Worm (Caenorhabditis elegans) whole organism, L4/young adult: ENCODE results near the gene jmjd-3.3.

Experiments used
- W03F9.2 ChIP-seq: fragments of 150-350 bp; optimal IDR thresholded peaks from 2 replicates; lab custom pipeline; 2014; ENCODE audit warnings: missing biosample characterization, missing genetic modification characterization
- dao-5 ChIP-seq: sonication (generic microtip); optimal IDR thresholded peaks from 2 replicates; lab custom pipeline; 2016; ENCODE audit warnings: missing genotype, missing genetic modification characterization, moderate library complexity, missing compliant biosample characterization
- him-1 ChIP-seq: sonication (generic microtip); optimal IDR thresholded peaks from 2 replicates; lab custom pipeline; 2016; ENCODE audit warnings: missing genotype, missing genetic modification reagents, missing genetic modification characterization, missing compliant biosample characterization

Gene jmjd-3.3

DNA sequence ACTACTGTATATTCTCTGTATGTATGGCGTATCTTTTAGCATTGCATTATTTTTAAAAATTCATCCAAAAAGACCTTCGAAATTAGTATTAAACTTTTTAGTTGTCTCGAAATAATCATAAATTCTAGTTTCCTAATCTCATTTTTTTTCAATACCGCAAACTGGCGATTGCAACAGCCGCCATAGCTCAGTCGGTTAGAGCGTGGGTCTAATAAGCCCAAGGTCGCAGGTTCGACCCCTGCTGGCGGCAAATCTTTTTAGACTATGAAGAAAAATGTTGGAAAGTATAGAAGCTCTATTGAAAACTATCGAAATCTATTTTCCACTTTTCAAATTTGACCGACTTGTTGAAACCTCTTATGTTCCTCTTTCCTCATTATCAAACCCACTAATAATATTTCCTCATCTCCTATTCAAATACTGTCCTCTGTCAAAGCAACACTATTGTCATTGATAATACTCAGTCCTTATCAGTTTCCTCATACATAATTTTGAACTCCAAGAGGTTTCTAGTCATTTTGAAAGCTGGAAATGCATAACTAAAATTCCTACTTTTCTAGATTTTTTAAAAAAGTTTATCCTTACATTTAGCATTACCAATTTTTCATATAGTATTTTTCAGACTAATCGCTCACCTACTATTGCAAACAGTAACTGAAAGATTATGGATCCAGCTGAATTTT is at the start of gene jmjd-3.3:
Gene jmjd-3.3 (plus strand): TSS at position 633 of the 683 bp plus-strand sequence.
- no peak for TF ChIP-seq dao-5 (tag; lab: Kevin White, UChicago)
- TF ChIP-seq him-1 (tag; lab: Kevin White, UChicago), result no peak
- no peak for TF ChIP-seq W03F9.2 (tag; lab: Kevin White, UChicago)

DNA sequence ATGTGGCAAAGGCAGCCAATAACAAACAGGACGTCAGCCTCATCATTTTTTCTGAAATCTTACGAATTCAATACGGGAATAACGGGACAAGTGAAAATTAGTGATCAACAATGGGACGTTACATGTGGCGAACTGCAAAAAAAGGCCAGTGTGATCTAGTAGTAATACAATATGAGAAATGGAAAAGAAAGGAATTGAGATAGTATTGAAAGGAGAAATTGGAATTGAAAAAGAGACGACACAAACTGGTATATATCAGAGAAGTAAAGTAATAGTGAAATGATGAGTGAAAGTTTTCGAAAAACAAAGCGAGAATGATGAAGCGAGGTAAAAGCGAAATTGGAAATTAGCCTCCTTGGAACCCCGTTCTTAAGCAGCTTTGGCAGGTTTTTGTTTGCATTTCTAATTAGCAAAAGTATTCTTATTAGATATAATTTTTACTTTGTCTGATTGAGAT is 48.7 kb upstream of the jmjd-3.3 start, which contains the start of gene C49F8.3:
Gene C49F8.3 (minus strand): TSS at position 51 of the 457 bp plus-strand sequence.
- no peak for TF ChIP-seq dao-5 (tag; lab: Kevin White, UChicago)
- TF ChIP-seq him-1 (tag; lab: Kevin White, UChicago), result no peak
- no peak for TF ChIP-seq W03F9.2 (tag; lab: Kevin White, UChicago)

DNA sequence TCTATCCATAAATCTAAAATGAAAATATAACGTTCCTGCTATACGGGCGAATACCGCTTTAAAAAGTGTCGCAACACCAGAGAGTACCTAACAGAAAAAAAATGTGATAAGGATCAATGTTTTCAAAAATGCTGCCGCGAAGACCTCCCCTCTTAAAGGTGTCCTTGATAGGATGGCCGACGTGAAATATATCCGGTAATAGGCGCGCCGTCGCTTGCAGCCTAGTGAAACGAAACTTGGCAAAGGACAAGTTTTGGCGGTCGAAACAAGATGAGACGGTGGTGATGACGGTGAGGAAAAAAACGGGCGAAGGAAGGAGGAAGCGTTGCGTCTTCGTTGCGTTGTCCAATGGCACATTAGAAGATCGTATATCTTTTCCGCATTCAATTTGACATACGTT is 47.4 kb upstream of the jmjd-3.3 start:
- no peak for TF ChIP-seq dao-5 (tag; lab: Kevin White, UChicago)

DNA sequence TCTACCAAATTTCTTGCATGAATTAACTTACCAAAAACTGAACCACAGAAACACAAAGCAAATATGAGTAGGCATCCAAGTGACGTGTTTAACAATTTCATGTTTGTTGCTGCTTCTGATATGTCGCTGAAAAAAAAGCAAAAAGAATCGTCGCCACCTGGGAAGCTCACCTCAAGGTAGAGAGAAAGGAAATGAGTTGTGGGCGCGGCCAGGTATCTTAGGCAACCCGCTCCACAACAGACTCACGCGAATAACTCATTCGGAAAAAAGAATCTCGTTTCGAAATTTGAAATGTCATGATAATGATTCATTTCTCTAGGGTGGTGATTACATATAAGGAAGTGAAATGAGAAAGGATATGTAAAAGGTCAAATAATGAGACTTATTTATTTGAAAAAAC is 41.3 kb upstream of the jmjd-3.3 start, which contains the start of gene irld-2:
Gene irld-2 (minus strand): TSS at position 101 of the 400 bp plus-strand sequence.
- no peak for TF ChIP-seq him-1 (tag; lab: Kevin White, UChicago)

DNA sequence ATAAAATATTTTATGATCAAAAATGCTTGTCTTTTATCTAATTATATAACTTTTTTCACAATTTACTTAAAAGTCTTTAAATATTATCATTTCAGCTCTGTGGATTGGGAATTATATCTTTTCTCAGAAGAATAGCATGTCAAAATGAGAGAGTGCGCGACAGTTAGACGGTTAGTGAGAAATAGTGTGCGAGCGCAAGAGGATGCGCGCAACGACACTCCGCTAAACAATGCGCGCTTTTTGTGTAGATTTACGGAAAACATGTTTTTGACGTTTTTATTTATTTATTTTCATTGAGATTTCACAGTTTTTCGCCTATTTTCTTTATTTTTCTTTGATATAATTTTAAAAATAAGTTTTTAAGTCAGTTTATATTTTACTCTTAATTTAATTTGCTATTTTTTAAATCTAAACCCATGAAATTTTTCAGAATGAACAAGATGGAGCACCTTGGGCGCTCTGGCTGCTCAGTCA is 39.6 kb upstream of the jmjd-3.3 start, which contains the start of gene F02C12.3:
Gene F02C12.3 (plus strand): TSS at position 424 of the 474 bp plus-strand sequence.
- TF ChIP-seq W03F9.2 (tag; lab: Kevin White, UChicago) (peak; percentile 52), him-1 (tag; lab: Kevin White, UChicago) (no peak), dao-5 (tag; lab: Kevin White, UChicago) (no peak)

DNA sequence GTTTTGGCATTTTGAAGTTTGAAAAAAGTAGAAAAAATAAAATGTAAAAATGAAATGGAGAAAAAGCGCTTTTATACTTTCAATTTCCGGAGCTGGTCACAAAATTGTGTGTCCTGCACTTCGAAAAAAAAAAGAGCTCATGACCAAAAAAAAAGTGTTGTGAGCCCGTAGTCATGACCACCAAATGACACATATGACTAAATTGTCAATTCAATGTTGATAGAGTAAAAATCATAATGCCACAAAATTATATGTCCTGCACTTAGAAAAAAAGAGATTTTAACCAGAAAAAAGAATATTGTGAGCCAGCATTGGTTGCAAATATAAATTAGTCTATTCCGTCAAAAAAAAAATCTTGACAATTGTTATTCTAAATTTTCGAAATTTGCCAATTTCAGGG is 37.0 kb upstream of the jmjd-3.3 start, which contains the start of gene F02C12.2:
Gene F02C12.2 (minus strand): TSS at position 101 of the 400 bp plus-strand sequence.
- TF ChIP-seq W03F9.2 (tag; lab: Kevin White, UChicago) (no peak), dao-5 (tag; lab: Kevin White, UChicago) (no peak), him-1 (tag; lab: Kevin White, UChicago) (no peak)

DNA sequence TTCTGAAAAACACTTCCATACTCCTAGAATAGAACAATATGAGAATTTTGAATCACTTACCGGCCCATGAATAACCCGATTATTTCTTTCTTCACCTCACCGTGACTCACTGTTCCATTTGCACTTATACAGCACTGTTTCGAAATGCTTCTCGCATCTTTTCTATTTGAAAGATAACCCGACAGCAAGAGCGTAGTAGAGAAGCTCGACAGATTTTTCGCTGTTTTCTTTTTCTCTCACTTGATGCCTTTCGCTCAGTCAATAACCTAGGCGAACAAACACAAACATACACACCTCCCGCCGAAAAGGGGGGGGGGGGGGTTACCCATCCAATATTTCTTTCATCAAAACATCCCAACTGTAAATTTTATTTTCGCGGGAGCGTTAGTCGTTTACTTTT is 34.9 kb upstream of the jmjd-3.3 start:
- TF ChIP-seq him-1 (tag; lab: Kevin White, UChicago), result no peak
- TF ChIP-seq W03F9.2 (tag; lab: Kevin White, UChicago), result peak; percentile 10
- no peak for TF ChIP-seq dao-5 (tag; lab: Kevin White, UChicago)

DNA sequence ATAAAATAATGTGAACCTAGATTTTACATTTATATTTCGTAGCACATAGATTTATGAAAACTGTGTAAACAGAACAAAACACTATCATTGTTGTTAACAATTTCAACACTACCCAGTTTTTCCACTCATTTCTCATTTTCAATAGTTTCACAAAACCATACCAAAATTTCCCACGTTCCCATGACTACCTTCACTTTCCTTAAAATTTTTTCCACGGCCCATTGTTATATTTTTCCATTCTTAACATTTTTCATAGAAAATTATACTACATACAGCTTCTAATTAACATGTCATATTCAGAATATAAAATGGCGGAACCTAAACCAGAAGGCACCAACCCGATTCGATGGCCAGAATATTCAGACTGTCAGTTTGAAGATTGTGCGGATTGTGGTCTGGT is 34.4 kb upstream of the jmjd-3.3 start, which contains the start of gene F02C12.1:
Gene F02C12.1 (plus strand): TSS at position 301 of the 400 bp plus-strand sequence.
- TF ChIP-seq W03F9.2 (tag; lab: Kevin White, UChicago) (no peak), him-1 (tag; lab: Kevin White, UChicago) (no peak), dao-5 (tag; lab: Kevin White, UChicago) (no peak)

DNA sequence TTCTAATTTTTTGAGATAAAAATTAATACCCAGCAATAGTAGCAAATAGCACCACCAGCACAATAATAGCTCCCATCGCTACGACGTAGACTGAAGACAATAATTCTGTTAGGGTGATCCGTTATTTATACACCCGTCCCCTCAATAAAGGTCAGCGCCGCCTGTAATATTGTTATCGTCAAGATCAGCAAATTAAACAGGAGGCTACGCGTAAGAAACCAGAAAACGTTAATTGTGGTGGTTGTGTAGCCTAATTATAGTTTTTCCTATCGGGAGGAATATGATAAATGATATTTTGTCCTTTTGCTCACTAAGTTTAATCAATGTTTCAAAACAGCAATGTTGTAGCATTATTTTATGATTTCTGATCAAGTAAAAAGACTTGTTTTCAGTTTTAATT is 26.7 kb upstream of the jmjd-3.3 start, which contains the start of the genes cyp-13B1 and C29F7.1:
Gene cyp-13B1 (minus strand): TSS at position 101 of the 400 bp plus-strand sequence.
Gene C29F7.1 (plus strand): TSS at position 394 of the 400 bp plus-strand sequence.
- TF ChIP-seq him-1 (tag; lab: Kevin White, UChicago) (no peak), dao-5 (tag; lab: Kevin White, UChicago) (no peak), W03F9.2 (tag; lab: Kevin White, UChicago) (no peak)

DNA sequence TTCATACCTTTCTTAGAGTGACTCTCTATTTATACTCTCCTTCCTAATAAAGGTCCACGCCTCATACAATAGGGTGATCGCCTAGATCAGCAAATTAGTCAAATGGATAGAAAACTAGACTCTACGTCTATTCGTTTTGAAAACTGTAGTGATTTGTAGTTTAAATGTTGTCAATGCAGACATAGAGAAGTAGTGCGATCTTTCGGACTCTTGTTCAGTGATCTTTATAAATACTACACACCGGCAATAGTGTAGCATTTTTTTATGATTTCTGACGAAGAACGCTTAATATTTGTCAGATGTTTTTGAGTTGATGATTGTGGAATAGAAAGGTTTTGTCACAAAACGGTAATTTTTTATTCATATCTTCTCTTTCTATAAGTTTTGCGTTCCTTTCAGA is 24.9 kb upstream of the jmjd-3.3 start:
- TF ChIP-seq dao-5 (tag; lab: Kevin White, UChicago) (no peak), W03F9.2 (tag; lab: Kevin White, UChicago) (no peak)

DNA sequence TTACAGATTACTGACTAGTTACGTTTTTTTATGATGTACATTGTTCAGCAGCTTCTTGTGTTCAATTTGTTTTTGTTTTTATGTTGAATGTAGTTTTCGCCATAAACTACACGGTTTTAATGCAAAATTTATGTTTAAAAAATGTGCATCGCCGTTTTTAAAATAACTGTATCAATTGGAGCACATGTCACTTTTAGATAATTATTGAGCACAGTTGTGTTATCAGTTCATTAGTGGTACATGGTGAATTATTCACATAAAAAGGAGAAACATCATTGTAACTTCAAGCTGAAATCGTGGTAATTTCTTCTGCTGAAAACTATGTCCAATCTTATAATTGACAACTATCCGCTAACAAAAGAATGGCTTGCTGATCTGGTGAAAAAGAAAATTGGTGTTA is 23.9 kb upstream of the jmjd-3.3 start:
- TF ChIP-seq W03F9.2 (tag; lab: Kevin White, UChicago) (no peak), dao-5 (tag; lab: Kevin White, UChicago) (no peak), him-1 (tag; lab: Kevin White, UChicago) (no peak)

DNA sequence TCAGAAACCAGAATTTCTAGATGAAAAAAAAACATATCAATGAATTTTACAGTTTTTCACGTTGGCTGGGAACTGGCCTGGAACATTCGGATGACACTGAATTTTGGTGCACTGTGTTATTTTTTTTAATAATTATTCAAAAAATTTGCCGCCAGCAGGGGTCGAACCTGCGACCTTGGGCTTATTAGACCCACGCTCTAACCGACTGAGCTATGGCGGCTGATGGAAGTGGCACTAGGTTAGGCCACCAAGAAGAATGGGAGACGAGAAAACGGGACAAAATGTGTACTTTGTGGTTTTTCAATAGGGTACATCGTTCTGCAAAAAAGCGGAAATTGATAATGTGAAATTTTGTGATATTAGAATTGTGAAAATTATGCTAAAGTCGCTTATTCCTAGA is 21.2 kb upstream of the jmjd-3.3 start:
- TF ChIP-seq him-1 (tag; lab: Kevin White, UChicago), result no peak
- TF ChIP-seq W03F9.2 (tag; lab: Kevin White, UChicago), result peak; percentile 54
- no peak for TF ChIP-seq dao-5 (tag; lab: Kevin White, UChicago)

DNA sequence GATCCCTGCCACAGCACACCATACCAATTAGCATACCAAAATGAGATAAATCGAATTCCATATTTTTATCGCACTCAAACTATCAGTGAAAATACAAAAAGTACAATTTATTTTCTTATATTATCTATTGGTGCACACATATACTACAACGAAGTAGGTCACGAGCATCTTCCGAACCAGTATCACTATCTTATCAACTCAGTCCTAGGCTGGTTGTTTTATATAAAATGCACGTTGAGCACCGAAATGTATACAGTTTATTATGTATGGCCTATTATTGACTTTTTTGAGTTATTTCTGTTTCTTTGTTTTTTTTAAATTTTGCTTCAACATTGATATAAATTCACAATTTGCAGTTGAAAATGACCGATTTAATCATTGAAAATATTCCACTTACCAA is 20.5 kb upstream of the jmjd-3.3 start, which contains the start of gene C29F7.2:
Gene C29F7.2 (plus strand): TSS at position 357 of the 400 bp plus-strand sequence.
- TF ChIP-seq dao-5 (tag; lab: Kevin White, UChicago) (no peak), him-1 (tag; lab: Kevin White, UChicago) (no peak), W03F9.2 (tag; lab: Kevin White, UChicago) (no peak)
